Worm (Caenorhabditis elegans) whole organism, L1 larva: ENCODE results near the gene R07E4.3.

Experiments used
- egl-27 ChIP-seq, 2 experiments: fragments of 150-350 bp in 1 of 2; sonication (generic microtip); optimal IDR thresholded peaks; 3 replicates each; lab custom pipeline; 2017 to 2018; ENCODE audit warnings: missing biosample characterization in 2 of 2, missing genetic modification characterization in 2 of 2, missing genetic modification reagents in 2 of 2
- nhr-77 ChIP-seq: fragments of 150-350 bp; optimal IDR thresholded peaks from 2 replicates; lab custom pipeline; 2014; ENCODE audit warnings: missing biosample characterization, missing genetic modification characterization

DNA sequence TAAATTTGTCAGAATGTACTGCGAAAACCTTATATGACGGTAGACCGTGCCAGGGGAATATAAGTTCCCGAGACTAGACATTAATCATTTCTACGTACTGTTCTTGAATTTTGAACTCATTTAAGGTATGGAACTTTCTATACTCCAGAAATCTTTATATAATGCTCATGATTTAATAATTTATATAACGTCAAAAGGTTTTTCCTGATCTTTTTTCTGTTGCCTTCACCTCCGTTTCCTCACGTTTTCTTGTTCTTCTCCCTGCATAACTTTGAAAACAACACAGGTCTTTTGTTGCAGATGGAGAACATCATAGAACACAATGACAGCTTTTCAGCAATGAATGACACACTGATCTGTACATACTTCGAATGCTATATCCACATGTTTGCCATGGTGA is 22.4 kb upstream of the R07E4.3 start, which contains the start of gene egl-6:
- TF ChIP-seq nhr-77 (no peak), egl-27 (tag; optimal IDR thresholded peaks at IDR 0.05; lab: Kevin White, UChicago) (no peak)
